Worm (Caenorhabditis elegans): ENCODE measurements around the gene C50E3.5.

The C50E3.5 gene

DNA sequence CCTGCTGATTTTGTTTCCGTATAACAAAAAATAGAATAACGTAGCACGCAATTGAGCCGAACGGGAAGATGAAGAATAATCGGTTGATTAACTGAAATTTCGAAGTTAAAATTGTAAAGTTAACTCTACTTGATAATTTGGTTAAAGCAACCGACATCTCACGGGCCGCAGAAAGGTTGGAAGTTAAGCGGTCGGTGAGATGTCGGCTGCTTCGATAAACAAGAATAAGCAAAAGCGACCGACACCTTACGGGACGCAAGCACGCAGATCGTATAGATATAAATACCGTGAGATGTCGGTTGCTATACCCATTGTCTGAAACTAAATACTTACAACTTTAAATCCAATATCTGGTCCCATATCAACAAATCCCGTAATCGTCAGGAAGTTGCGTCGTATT is 7.3 kb downstream of the C50E3.5 start:
- peak; percentile 6 for TF ChIP-seq snpc-4 (tag; optimal IDR thresholded peaks at IDR 0.05)
- no peak for TF ChIP-seq zag-1 (tag; optimal IDR thresholded peaks at IDR 0.05)

- no peak for TF ChIP-seq ZK546.5 (tag; optimal IDR thresholded peaks at IDR 0.05)
- no peak for TF ChIP-seq egl-27 (tag; optimal IDR thresholded peaks at IDR 0.05)
- no peak for TF ChIP-seq nhr-11 (tag; optimal IDR thresholded peaks at IDR 0.05)
- no peak for TF ChIP-seq nhr-43 (tag; optimal IDR thresholded peaks at IDR 0.05; ENCODE audit: poor library complexity, severe bottlenecking)
- TF ChIP-seq R02D3.7 (tag; optimal IDR thresholded peaks at IDR 0.05), result no peak
- TF ChIP-seq nhr-67 (tag; optimal IDR thresholded peaks at IDR 0.05), result no peak
- TF ChIP-seq elt-1 (tag; optimal IDR thresholded peaks at IDR 0.05), result no peak
- no peak for TF ChIP-seq eor-1 (tag; optimal IDR thresholded peaks at IDR 0.05)
- TF ChIP-seq mdl-1 (tag; optimal IDR thresholded peaks at IDR 0.05), result no peak
- no peak for TF ChIP-seq unc-62 (GFP tag; optimal IDR thresholded peaks at IDR 0.05)
- no peak for TF ChIP-seq ama-1 (optimal IDR thresholded peaks at IDR 0.05)
- no peak for TF ChIP-seq nhr-23 (tag; optimal IDR thresholded peaks at IDR 0.05)
- TF ChIP-seq nhr-76 (tag; optimal IDR thresholded peaks at IDR 0.05), result no peak
- no peak for TF ChIP-seq tbx-2 (tag; optimal IDR thresholded peaks at IDR 0.05)
- TF ChIP-seq nhr-25 (tag; optimal IDR thresholded peaks at IDR 0.05), result no peak
- TF ChIP-seq ceh-9 (tag; optimal IDR thresholded peaks at IDR 0.05), result no peak
- TF ChIP-seq nhr-77 (tag; optimal IDR thresholded peaks at IDR 0.05), result no peak
- no peak for TF ChIP-seq elt-2 (tag; optimal IDR thresholded peaks at IDR 0.05)
Observed at ce11 chrV:7598269-7598668, 10.5 kb downstream of the C50E3.5 start, which contains the start of gene C50E3.7. C50E3.7 (minus strand) TSS chrV:7598369.

ce11 chrV:7600149-7600548 is 12.4 kb downstream of the C50E3.5 start, which contains the start of gene C50E3.9:
C50E3.9 (minus strand) TSS chrV:7600249.
- TF ChIP-seq eor-1 (tag; optimal IDR thresholded peaks at IDR 0.05), result no peak
- no peak for TF ChIP-seq sea-2 (GFP tag; optimal IDR thresholded peaks at IDR 0.05)
- TF ChIP-seq mdl-1 (tag; optimal IDR thresholded peaks at IDR 0.05), result no peak
- no peak for TF ChIP-seq snpc-4 (tag; optimal IDR thresholded peaks at IDR 0.05)
- TF ChIP-seq fos-1 (tag; optimal IDR thresholded peaks at IDR 0.05), result no peak
- TF ChIP-seq egl-27 (tag; optimal IDR thresholded peaks at IDR 0.05), result no peak
- TF ChIP-seq nhr-11 (tag; optimal IDR thresholded peaks at IDR 0.05), result no peak
- TF ChIP-seq nhr-23 (tag; optimal IDR thresholded peaks at IDR 0.05), result no peak
- no peak for TF ChIP-seq nhr-76 (tag; optimal IDR thresholded peaks at IDR 0.05)
- TF ChIP-seq nhr-43 (tag; optimal IDR thresholded peaks at IDR 0.05; ENCODE audit: poor library complexity, severe bottlenecking), result no peak
- no peak for TF ChIP-seq daf-12 (tag; optimal IDR thresholded peaks at IDR 0.05)
- no peak for TF ChIP-seq fkh-2 (tag; optimal IDR thresholded peaks at IDR 0.05)
- TF ChIP-seq ZK546.5 (tag; optimal IDR thresholded peaks at IDR 0.05), result no peak

DNA sequence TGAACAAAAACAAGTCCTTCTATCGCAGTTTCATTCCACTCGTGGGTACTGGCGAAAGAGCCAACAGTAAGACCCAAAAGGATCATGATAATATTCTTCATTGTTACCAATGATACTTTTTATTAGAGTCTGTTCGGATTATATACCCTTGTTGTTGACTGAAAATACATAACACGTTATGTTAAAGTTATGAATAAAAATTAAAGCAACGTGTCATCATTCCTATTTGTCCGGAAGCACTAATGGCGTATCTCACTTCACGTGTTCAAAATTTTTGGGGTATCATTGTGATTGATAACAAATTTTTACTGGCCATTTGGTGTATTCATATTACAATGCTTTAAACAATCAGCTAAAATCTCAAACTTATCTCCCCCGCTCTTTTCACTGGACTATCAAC is 13.6 kb downstream of the C50E3.5 start, which contains the start of gene scl-26:
Gene scl-26, minus strand, starts transcription at position 101 of the 400 bp plus-strand sequence.
- TF ChIP-seq nhr-12 (tag; optimal IDR thresholded peaks at IDR 0.05) (no peak), nhr-28 (tag; optimal IDR thresholded peaks at IDR 0.05) (no peak), nhr-237 (tag; optimal IDR thresholded peaks at IDR 0.05) (no peak), ama-1 (optimal IDR thresholded peaks at IDR 0.05) (no peak), egl-27 (tag; optimal IDR thresholded peaks at IDR 0.05) (no peak), ceh-28 (tag; optimal IDR thresholded peaks at IDR 0.05) (no peak), sea-2 (GFP tag; optimal IDR thresholded peaks at IDR 0.05) (no peak), nhr-67 (tag; optimal IDR thresholded peaks at IDR 0.05) (no peak), aly-2 (tag; optimal IDR thresholded peaks at IDR 0.05) (no peak), tbx-2 (tag; optimal IDR thresholded peaks at IDR 0.05) (no peak), nhr-76 (tag; optimal IDR thresholded peaks at IDR 0.05) (no peak), ceh-16 (tag; optimal IDR thresholded peaks at IDR 0.05) (no peak), nhr-23 (tag; optimal IDR thresholded peaks at IDR 0.05) (no peak), nhr-25 (tag; optimal IDR thresholded peaks at IDR 0.05) (no peak), fkh-2 (tag; optimal IDR thresholded peaks at IDR 0.05) (no peak)

DNA sequence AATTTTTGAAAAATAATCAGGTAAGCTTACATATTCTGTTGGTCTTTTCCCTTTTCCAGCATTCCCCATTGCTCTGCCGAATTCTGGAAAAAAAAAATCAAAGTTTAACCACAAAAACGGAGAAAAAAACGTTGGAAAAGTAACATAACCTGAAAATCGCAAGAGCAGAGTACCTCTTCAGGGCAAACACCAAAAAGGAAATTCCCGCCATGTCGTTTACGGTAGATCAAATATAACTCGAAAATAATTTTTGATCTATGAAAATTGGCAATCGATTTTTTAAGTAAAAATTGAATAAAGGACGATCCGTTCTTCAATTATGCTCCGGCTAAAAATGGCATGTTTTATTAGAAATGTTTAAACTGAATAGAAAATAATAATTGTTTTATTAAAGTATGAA is 15.6 kb downstream of the C50E3.5 start, which contains the start of gene C50E3.11:
Gene C50E3.11, minus strand, starts transcription at position 83 of the 400 bp plus-strand sequence.
- TF ChIP-seq skn-1 (tag; optimal IDR thresholded peaks at IDR 0.05) (no peak), ceh-28 (tag; optimal IDR thresholded peaks at IDR 0.05) (no peak)

DNA sequence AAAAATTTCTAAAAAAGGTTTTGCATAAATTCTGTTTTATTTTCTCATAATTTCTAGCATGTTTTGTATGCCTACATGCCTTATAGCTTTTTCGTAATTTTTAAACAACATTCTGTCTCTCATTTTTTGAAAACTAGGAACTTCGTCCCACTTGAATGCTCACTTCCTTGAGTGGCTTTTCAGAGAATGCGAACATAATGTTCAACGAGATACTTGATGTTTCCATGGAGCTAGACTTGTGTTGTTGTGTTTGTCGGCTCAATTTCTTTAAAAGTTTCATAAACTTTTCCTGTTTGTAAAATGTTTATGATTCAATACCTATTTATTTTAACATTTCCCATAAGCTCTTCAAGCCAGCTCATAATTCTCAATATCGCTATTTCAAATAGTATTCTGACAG is 17.1 kb downstream of the C50E3.5 start, which contains the start of gene clec-213:
Gene clec-213, plus strand, starts transcription at position 301 of the 400 bp plus-strand sequence.
- TF ChIP-seq ztf-4 (tag; optimal IDR thresholded peaks at IDR 0.05), result no peak
- no peak for TF ChIP-seq eor-1 (tag; optimal IDR thresholded peaks at IDR 0.05)
- no peak for TF ChIP-seq ceh-16 (tag; optimal IDR thresholded peaks at IDR 0.05)
- TF ChIP-seq skn-1 (tag; optimal IDR thresholded peaks at IDR 0.05), result no peak
- no peak for TF ChIP-seq nhr-77 (tag; optimal IDR thresholded peaks at IDR 0.05)
- TF ChIP-seq nfya-1 (tag; optimal IDR thresholded peaks at IDR 0.05; ENCODE audit: insufficient read depth), result no peak
- TF ChIP-seq fos-1 (tag; optimal IDR thresholded peaks at IDR 0.05), result no peak
- no peak for TF ChIP-seq unc-62 (GFP tag; optimal IDR thresholded peaks at IDR 0.05)
- no peak for TF ChIP-seq lin-39 (tag; optimal IDR thresholded peaks at IDR 0.05)
- no peak for TF ChIP-seq egl-5 (tag; optimal IDR thresholded peaks at IDR 0.05)
- TF ChIP-seq ZK546.5 (tag; optimal IDR thresholded peaks at IDR 0.05), result no peak
- TF ChIP-seq snpc-4 (tag; optimal IDR thresholded peaks at IDR 0.05), result no peak
- no peak for TF ChIP-seq elt-3 (tag; optimal IDR thresholded peaks at IDR 0.05)
- TF ChIP-seq aly-2 (tag; optimal IDR thresholded peaks at IDR 0.05), result no peak
- TF ChIP-seq lin-15B (tag; optimal IDR thresholded peaks at IDR 0.05), result no peak
- TF ChIP-seq daf-12 (tag; optimal IDR thresholded peaks at IDR 0.05), result no peak
- TF ChIP-seq R02D3.7 (tag; optimal IDR thresholded peaks at IDR 0.05), result no peak
- TF ChIP-seq fkh-10 (GFP tag; optimal IDR thresholded peaks at IDR 0.05), result no peak
- TF ChIP-seq nhr-43 (tag; optimal IDR thresholded peaks at IDR 0.05; ENCODE audit: poor library complexity, severe bottlenecking), result no peak
- no peak for TF ChIP-seq unc-39 (tag; optimal IDR thresholded peaks at IDR 0.05)

Measured in whole organism, L3 larva.